Fruit fly (Drosophila melanogaster): ENCODE data around the gene CG9130.

- TF ChIP-seq CG8478 (optimal IDR thresholded peaks at IDR 0.05), result no peak
- TF ChIP-seq CTCF (optimal IDR thresholded peaks at IDR 0.05), result no peak
These were observed 39.7 kb upstream of the CG9130 start for dm6 chr3L:1212113-1212512.

All from S2 (cell line).